Worm (Caenorhabditis elegans): ENCODE data around the gene srbc-55.

DNA sequence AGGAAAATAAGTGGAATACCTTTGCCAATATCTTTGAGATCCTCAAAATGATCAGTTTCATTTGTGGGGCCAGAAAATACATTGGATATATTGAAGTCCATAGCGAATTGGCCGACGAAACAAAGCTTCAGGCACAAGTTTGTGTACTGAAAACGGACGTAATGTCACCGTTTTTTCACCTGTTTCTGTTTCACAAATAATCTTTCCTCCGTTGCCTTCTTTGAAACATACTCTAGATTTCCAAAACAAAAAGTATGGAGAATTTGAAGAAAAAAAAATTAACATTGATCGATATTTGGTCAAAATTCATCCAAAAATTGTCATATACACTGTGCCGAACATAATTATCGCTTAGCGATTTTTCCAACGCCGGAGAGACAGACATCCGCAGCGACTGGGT, 32.8 kb upstream of the srbc-55 start, which contains the start of gene srz-12:
- TF ChIP-seq mab-9 (GFP tag; IDR thresholded peaks at IDR 0.05) (no peak), mdl-1 (tag; optimal IDR thresholded peaks at IDR 0.05) (no peak), blmp-1 (tag; optimal IDR thresholded peaks at IDR 0.05) (no peak), lin-15B (tag; optimal IDR thresholded peaks at IDR 0.05) (no peak), aha-1 (tag; optimal IDR thresholded peaks at IDR 0.05) (no peak), lsy-2 (tag; optimal IDR thresholded peaks at IDR 0.05) (no peak), ama-1 (optimal IDR thresholded peaks at IDR 0.05) (no peak), ztf-4 (tag; optimal IDR thresholded peaks at IDR 0.05) (no peak), unc-62 (GFP tag; optimal IDR thresholded peaks at IDR 0.05) (no peak), egl-27 (tag; optimal IDR thresholded peaks at IDR 0.05) (no peak), unc-30 (tag; optimal IDR thresholded peaks at IDR 0.05) (no peak), jun-1 (tag; optimal IDR thresholded peaks at IDR 0.05) (no peak)
